Fruit fly (Drosophila melanogaster) whole organism, wandering third instar larva: ENCODE data around the gene His3.3B.

Source experiments
- Abd-B ChIP-seq: fragments of >200 bp; optimal IDR thresholded peaks from 2 replicates; lab custom pipeline; 2017; ENCODE audit warnings: missing biosample characterization, missing genetic modification characterization
- CG32264 ChIP-seq: fragments of 200-800 bp; sonication (Bioruptor generic); optimal IDR thresholded peaks from 2 replicates; lab custom pipeline; 2016; ENCODE audit warnings: missing biosample characterization, missing genetic modification characterization
- CG9705 ChIP-seq: fragments of 200-800 bp; sonication (Bioruptor generic); optimal IDR thresholded peaks from 2 replicates; lab custom pipeline; 2018; ENCODE audit warnings: missing biosample characterization, mild to moderate bottlenecking, missing genetic modification characterization
- CrebA ChIP-seq: fragments of 200-800 bp; sonication (Bioruptor generic); optimal IDR thresholded peaks from 2 replicates; lab custom pipeline; 2016; ENCODE audit warnings: missing biosample characterization, mild to moderate bottlenecking, missing genetic modification characterization, borderline replicate concordance
- Dfd ChIP-seq: fragments of >200 bp; optimal IDR thresholded peaks from 2 replicates; lab custom pipeline; 2017; ENCODE audit warnings: missing biosample characterization, missing genetic modification characterization
- Dif ChIP-seq: fragments of 200-275, 200-300 bp; sonication (Bioruptor generic); optimal IDR thresholded peaks from 2 replicates; lab custom pipeline; 2018; ENCODE audit warnings: missing biosample characterization, missing genetic modification characterization; ENCODE audit not compliant: partially characterized antibody
- GATAd ChIP-seq: sonication (Bioruptor generic); optimal IDR thresholded peaks from 2 replicates; lab custom pipeline; 2016; ENCODE audit warnings: missing biosample characterization, missing genetic modification characterization
- HLH106 ChIP-seq: fragments of 200-800 bp; optimal IDR thresholded peaks from 3 replicates; lab custom pipeline; 2019; ENCODE audit warnings: missing biosample characterization, mild to moderate bottlenecking, missing genetic modification characterization, moderate library complexity
- Hnf4 ChIP-seq: fragments of 200-800 bp; sonication (Bioruptor generic); optimal IDR thresholded peaks from 2 replicates; lab custom pipeline; 2016; ENCODE audit warnings: missing biosample characterization, mild to moderate bottlenecking, missing genetic modification characterization
- Hr78 ChIP-seq: fragments of >200 bp; optimal IDR thresholded peaks from 2 replicates; lab custom pipeline; 2017; ENCODE audit warnings: missing biosample characterization, missing genetic modification characterization
- Hr83 ChIP-seq: fragments of 200-300 bp; sonication (Bioruptor generic); optimal IDR thresholded peaks from 2 replicates; lab custom pipeline; 2016; ENCODE audit warnings: missing biosample characterization, mild to moderate bottlenecking, missing genetic modification characterization, moderate library complexity; ENCODE audit not compliant: poor library complexity, severe bottlenecking
- Jra ChIP-seq: sonication (Bioruptor generic); optimal IDR thresholded peaks from 2 replicates; lab custom pipeline; 2016; ENCODE audit warnings: missing biosample characterization, missing genetic modification characterization
- Mio ChIP-seq: sonication (Bioruptor generic); optimal IDR thresholded peaks from 2 replicates; lab custom pipeline; 2016; ENCODE audit warnings: missing biosample characterization, missing genetic modification characterization
- Myc ChIP-seq: fragments of >200 bp; optimal IDR thresholded peaks from 2 replicates; lab custom pipeline; 2017
- N ChIP-seq: fragments of >200 bp; optimal IDR thresholded peaks from 2 replicates; lab custom pipeline; 2018; ENCODE audit warnings: missing biosample characterization, missing external identifiers, missing genetic modification characterization
- OdsH ChIP-seq: fragments of 200-800 bp; sonication (Bioruptor generic); optimal IDR thresholded peaks from 2 replicates; lab custom pipeline; 2016; ENCODE audit warnings: missing biosample characterization, mild to moderate bottlenecking, missing genetic modification characterization
- Rel ChIP-seq, 2 experiments: fragments of 200-800 bp; sonication (Bioruptor generic) in 1 of 2; optimal IDR thresholded peaks; 2 replicates in 1 of 2; 3 replicates in 1 of 2; lab custom pipeline; 2016 to 2019; ENCODE audit warnings: mild to moderate bottlenecking in 2 of 2, missing biosample characterization in 2 of 2, missing genetic modification characterization in 2 of 2, moderate library complexity in 1 of 2
- Sp1 ChIP-seq: fragments of 200-800 bp; sonication (Bioruptor generic); optimal IDR thresholded peaks from 3 replicates; lab custom pipeline; 2019; ENCODE audit warnings: missing biosample characterization, mild to moderate bottlenecking, missing genetic modification characterization, moderate library complexity
- Vsx2 ChIP-seq: fragments of 200-300, 225-300 bp; sonication (Bioruptor generic); optimal IDR thresholded peaks from 2 replicates; lab custom pipeline; 2018; ENCODE audit warnings: missing biosample characterization, missing genetic modification characterization; ENCODE audit not compliant: partially characterized antibody
- br ChIP-seq: fragments of 200-800 bp; sonication (Bioruptor generic); optimal IDR thresholded peaks from 2 replicates; lab custom pipeline; 2016; ENCODE audit warnings: missing biosample characterization, missing genetic modification characterization
- brk ChIP-seq: fragments of 200-800 bp; sonication (Bioruptor generic); optimal IDR thresholded peaks from 2 replicates; lab custom pipeline; 2016; ENCODE audit warnings: missing biosample characterization, mild to moderate bottlenecking, missing genetic modification characterization
- dl ChIP-seq, 2 experiments: fragments of 175-275, 200-275 bp in 1 of 2; fragments of 200-275 bp in 1 of 2; sonication (Bioruptor generic); optimal IDR thresholded peaks; lab custom pipeline; 2018; ENCODE audit warnings: mild to moderate bottlenecking in 2 of 2, missing biosample characterization in 2 of 2, missing genetic modification characterization in 2 of 2, moderate library complexity in 2 of 2; ENCODE audit not compliant: partially characterized antibody in 2 of 2, insufficient read depth in 1 of 2
- dmrt93B ChIP-seq: fragments of 200-800 bp; sonication (Bioruptor generic); optimal IDR thresholded peaks from 2 replicates; lab custom pipeline; 2018; ENCODE audit warnings: missing biosample characterization, mild to moderate bottlenecking, missing genetic modification characterization
- dsf ChIP-seq: sonication (Bioruptor generic); optimal IDR thresholded peaks from 2 replicates; lab custom pipeline; 2016; ENCODE audit warnings: missing biosample characterization, missing genetic modification characterization, borderline replicate concordance
- ey ChIP-seq: fragments of 200-800 bp; sonication (Bioruptor generic); optimal IDR thresholded peaks from 2 replicates; lab custom pipeline; 2016; ENCODE audit warnings: missing biosample characterization, missing genetic modification characterization
- foxo ChIP-seq, 2 experiments: fragments of 200-800 bp; sonication (Bioruptor generic); optimal IDR thresholded peaks; 2 replicates in 1 of 2; 3 replicates in 1 of 2; lab custom pipeline; 2016 to 2017; ENCODE audit warnings: missing biosample characterization in 2 of 2, missing genetic modification characterization in 2 of 2
- fru ChIP-seq: fragments of 200-800 bp; sonication (Bioruptor generic); optimal IDR thresholded peaks from 3 replicates; lab custom pipeline; 2016; ENCODE audit warnings: missing biosample characterization, mild to moderate bottlenecking, missing genetic modification characterization
- h ChIP-seq: fragments of 200-800 bp; sonication (Bioruptor generic); optimal IDR thresholded peaks from 3 replicates; lab custom pipeline; 2016; ENCODE audit warnings: missing biosample characterization, mild to moderate bottlenecking, missing genetic modification characterization
- jim ChIP-seq: fragments of 175-275, 200-325 bp; sonication (Bioruptor generic); optimal IDR thresholded peaks from 2 replicates; lab custom pipeline; 2016; ENCODE audit warnings: missing biosample characterization, mild to moderate bottlenecking, missing genetic modification characterization
- lola ChIP-seq: fragments of >200 bp; optimal IDR thresholded peaks from 2 replicates; lab custom pipeline; 2017; ENCODE audit warnings: missing biosample characterization, missing genetic modification characterization
- pan ChIP-seq: fragments of >200 bp; optimal IDR thresholded peaks from 2 replicates; lab custom pipeline; 2017
- psq ChIP-seq: fragments of 200-800 bp; sonication (Bioruptor generic); optimal IDR thresholded peaks from 3 replicates; lab custom pipeline; 2017; ENCODE audit warnings: missing biosample characterization, mild to moderate bottlenecking, missing genetic modification characterization, moderate library complexity
- rgr ChIP-seq: fragments of 200-800 bp; sonication (Bioruptor generic); optimal IDR thresholded peaks from 3 replicates; lab custom pipeline; 2016; ENCODE audit warnings: missing biosample characterization, mild to moderate bottlenecking, missing genetic modification characterization
- sage ChIP-seq: fragments of 200-800 bp; sonication (Bioruptor generic); optimal IDR thresholded peaks from 2 replicates; lab custom pipeline; 2016; ENCODE audit warnings: missing biosample characterization, mild to moderate bottlenecking, missing genetic modification characterization
- sv ChIP-seq: fragments of 200-800 bp; sonication (Bioruptor generic); optimal IDR thresholded peaks from 3 replicates; lab custom pipeline; 2016; ENCODE audit warnings: missing biosample characterization, missing genetic modification characterization
- tai ChIP-seq: sonication (Bioruptor generic); optimal IDR thresholded peaks from 2 replicates; lab custom pipeline; 2016; ENCODE audit warnings: missing biosample characterization, missing genetic modification characterization
- usp ChIP-seq: fragments of >200 bp; optimal IDR thresholded peaks from 2 replicates; lab custom pipeline; 2017; ENCODE audit warnings: missing biosample characterization, missing genetic modification characterization
- woc ChIP-seq: sonication (Bioruptor generic); optimal IDR thresholded peaks from 2 replicates; lab custom pipeline; 2016; ENCODE audit warnings: missing biosample characterization, mild to moderate bottlenecking, missing genetic modification characterization

Gene His3.3B

DNA sequence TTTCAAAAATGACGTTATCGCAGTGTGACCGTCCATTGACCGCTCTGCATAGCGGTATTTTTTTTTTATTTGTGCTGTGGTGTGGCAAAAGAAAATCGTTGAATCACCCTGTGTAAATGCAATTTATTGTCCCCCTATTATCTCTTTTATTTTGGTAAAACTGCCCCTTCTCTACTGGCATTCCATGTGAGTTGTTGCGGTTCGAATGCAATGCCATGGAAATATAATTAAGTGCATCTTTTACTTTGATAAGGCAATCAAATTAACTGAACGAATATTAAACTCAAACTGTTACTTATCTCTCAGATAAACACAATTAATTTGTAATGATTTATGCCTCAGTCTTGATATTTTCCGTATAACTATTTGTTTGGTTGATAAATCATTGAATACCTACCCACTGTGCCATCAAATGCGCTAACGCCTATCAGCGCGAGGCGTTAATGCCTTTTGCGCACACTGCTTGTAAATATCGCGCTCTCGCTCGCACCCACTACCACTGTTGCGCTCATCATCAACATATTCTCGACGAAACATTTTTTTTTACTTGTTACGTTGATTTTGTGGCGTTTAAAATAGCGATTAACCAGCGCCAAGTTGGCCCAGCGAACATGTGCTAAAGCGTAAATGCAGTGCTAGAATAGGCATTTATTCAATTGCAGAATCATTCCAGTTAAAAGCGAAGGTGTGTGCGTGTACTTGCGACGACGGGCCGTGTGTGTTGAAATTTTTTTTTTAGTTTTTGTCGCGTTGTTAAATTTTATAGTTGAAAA, 47.2 kb downstream of the His3.3B start (continued):
- TF ChIP-seq CG9705 (GFP tag; lab: Kevin White, UChicago) (peak; percentile 8), tai (GFP tag; lab: Kevin White, UChicago) (no peak), Vsx2 (GFP tag; lab: Kevin White, UChicago) (no peak)

DNA sequence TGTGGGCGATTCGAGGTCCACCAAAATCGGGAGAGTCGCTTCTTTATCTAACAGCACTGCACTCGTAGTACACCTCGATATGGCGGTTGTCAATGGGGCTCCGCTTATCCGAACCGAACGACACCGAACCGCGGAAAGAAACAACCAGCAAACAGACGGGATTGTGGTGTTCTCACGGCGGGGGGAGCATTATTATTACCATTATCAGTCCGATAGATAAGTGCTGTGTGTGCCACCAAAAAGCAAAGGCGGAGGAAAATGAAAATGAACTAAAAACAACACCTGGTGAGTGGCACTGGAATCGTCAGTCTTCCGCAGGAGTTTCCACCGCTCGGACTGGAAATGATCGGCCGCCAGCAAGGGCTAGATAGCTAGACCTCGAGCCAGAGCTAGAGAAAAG, 48.1 kb downstream of the His3.3B start, which contains the start of gene AP-1gamma:
Gene AP-1gamma (plus strand): TSS at position 305 of the 400 bp plus-strand sequence.
- TF ChIP-seq psq (peak; percentile 6), brk (no peak)

DNA sequence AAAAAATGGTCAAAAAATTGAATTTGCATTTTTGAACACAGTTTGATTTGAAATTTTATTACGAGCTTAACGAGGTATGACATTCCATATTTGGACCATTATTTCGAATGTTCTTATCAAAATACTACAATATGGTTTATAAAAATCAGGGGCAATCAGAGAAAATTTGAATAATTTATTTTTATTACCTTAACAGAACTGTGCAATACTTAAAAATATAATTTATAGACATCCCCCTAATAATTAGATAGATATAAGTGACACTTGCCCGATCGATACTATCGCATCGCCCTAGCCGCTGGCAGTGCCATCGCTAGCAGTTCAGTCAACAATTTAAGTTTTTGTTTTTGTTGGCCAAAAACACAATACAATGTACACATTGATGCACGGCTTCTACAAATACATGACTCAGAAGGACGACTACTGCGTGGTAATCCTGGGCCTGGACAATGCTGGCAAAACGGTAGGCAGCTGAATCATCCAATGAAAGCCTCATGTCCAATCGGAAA, 49.6 kb downstream of the His3.3B start, which contains the start of gene Arfrp1:
Gene Arfrp1 (plus strand): TSS at position 295 of the 509 bp plus-strand sequence.
- TF ChIP-seq Dfd (no peak), OdsH (GFP tag; lab: Kevin White, UChicago) (no peak), Rel (GFP tag; optimal IDR thresholded peaks at IDR 0.05; lab: Kevin White, UChicago) (no peak), Rel (tag; optimal IDR thresholded peaks at IDR 0.05; lab: Kevin White, UChicago) (peak; percentile 9), N (GFP tag; lab: Kevin White, UChicago) (no peak), ey (GFP tag; lab: Kevin White, UChicago) (peak; percentile 34), br (GFP tag; lab: Kevin White, UChicago) (no peak), Hr78 (GFP tag; lab: Kevin White, UChicago) (no peak), sv (GFP tag; lab: Kevin White, UChicago) (peak; percentile 5), psq (no peak), Sp1 (GFP tag; lab: Kevin White, UChicago) (no peak), HLH106 (peak; percentile 53), Mio (no peak), Hr83 (no peak), CG32264 (GFP tag; lab: Kevin White, UChicago) (no peak), tai (GFP tag; lab: Kevin White, UChicago) (no peak), GATAd (GFP tag; lab: Kevin White, UChicago) (no peak), rgr (GFP tag; lab: Kevin White, UChicago) (no peak), dsf (GFP tag; lab: Kevin White, UChicago) (no peak), woc (peak; percentile 35), Dif (GFP tag; lab: Kevin White, UChicago) (no peak), Vsx2 (GFP tag; lab: Kevin White, UChicago) (no peak), Myc (lab: Kevin White, UChicago) (peak; percentile 20), jim (GFP tag; lab: Kevin White, UChicago) (no peak), foxo (GFP tag; optimal IDR thresholded peaks at IDR 0.05; lab: Kevin White, UChicago) (no peak), usp (GFP tag; lab: Kevin White, UChicago) (no peak), lola (GFP tag; lab: Kevin White, UChicago) (no peak), Abd-B (GFP tag; lab: Kevin White, UChicago) (no peak), dl (GFP tag; optimal IDR thresholded peaks at IDR 0.05; lab: Kevin White, UChicago; ENCODE audit: insufficient read depth in 1 of 2, partially characterized antibody in 2 of 2) (no peak), sage (GFP tag; lab: Kevin White, UChicago) (no peak), CrebA (GFP tag; lab: Kevin White, UChicago) (no peak), fru (GFP tag; lab: Kevin White, UChicago) (no peak), h (GFP tag; lab: Kevin White, UChicago) (peak; percentile 2), Jra (GFP tag; lab: Kevin White, UChicago) (peak; percentile 42), CG9705 (GFP tag; lab: Kevin White, UChicago) (no peak), pan (no peak), dmrt93B (GFP tag; lab: Kevin White, UChicago) (no peak), brk (no peak), Hnf4 (GFP tag; lab: Kevin White, UChicago) (no peak)
